Worm (Caenorhabditis elegans) whole organism, L4 larva: Measurements from ENCODE around the gene col-68.

ENCODE experiments used
- T20F7.1 ChIP-seq: fragments of 200-800 bp; sonication (Bioruptor generic); optimal IDR thresholded peaks from 2 replicates; lab custom pipeline; 2018; ENCODE audit warnings: mild to moderate bottlenecking, missing genetic modification characterization, missing compliant biosample characterization
- ceh-28 ChIP-seq: fragments of 150-350 bp; optimal IDR thresholded peaks from 2 replicates; lab custom pipeline; 2014; ENCODE audit warnings: missing biosample characterization, missing genetic modification reagents, missing genetic modification characterization
- ces-1 ChIP-seq: fragments of 150-350 bp; sonication (generic microtip); optimal IDR thresholded peaks from 4 replicates; lab custom pipeline; 2014; ENCODE audit warnings: missing biosample characterization, missing genetic modification reagents, missing genetic modification characterization
- daf-8 ChIP-seq: fragments of 200-800 bp; sonication (Bioruptor generic); IDR thresholded peaks from 2 replicates; pipeline ENCODE4 v1.3.6; 2022; ENCODE audit warnings: missing genetic modification characterization, missing compliant biosample characterization
- mes-2 ChIP-seq: sonication (generic microtip); optimal IDR thresholded peaks from 2 replicates; lab custom pipeline; 2016; ENCODE audit warnings: missing genotype, mild to moderate bottlenecking, missing genetic modification characterization, missing compliant biosample characterization; ENCODE audit not compliant: poor library complexity, severe bottlenecking
- nhr-237 ChIP-seq: sonication (generic microtip); optimal IDR thresholded peaks from 2 replicates; lab custom pipeline; 2017; ENCODE audit warnings: missing biosample characterization, missing genetic modification characterization
- nhr-28 ChIP-seq: fragments of 150-350 bp; optimal IDR thresholded peaks from 2 replicates; lab custom pipeline; 2014; ENCODE audit warnings: missing biosample characterization, missing genetic modification characterization
- nhr-48 ChIP-seq: sonication (generic microtip); optimal IDR thresholded peaks from 2 replicates; lab custom pipeline; 2016; ENCODE audit warnings: mild to moderate bottlenecking, missing genetic modification characterization, missing compliant biosample characterization
- unc-130 ChIP-seq: sonication (generic microtip); optimal IDR thresholded peaks from 2 replicates; lab custom pipeline; 2016; ENCODE audit warnings: missing genetic modification reagents, missing genetic modification characterization, missing compliant biosample characterization
- unc-39 ChIP-seq: sonication (generic microtip); optimal IDR thresholded peaks from 2 replicates; lab custom pipeline; 2017; ENCODE audit warnings: missing biosample characterization, missing genetic modification characterization
- ztf-7 ChIP-seq: fragments of 150-350 bp; optimal IDR thresholded peaks from 2 replicates; lab custom pipeline; 2014; ENCODE audit warnings: missing biosample characterization, missing genetic modification characterization

DNA sequence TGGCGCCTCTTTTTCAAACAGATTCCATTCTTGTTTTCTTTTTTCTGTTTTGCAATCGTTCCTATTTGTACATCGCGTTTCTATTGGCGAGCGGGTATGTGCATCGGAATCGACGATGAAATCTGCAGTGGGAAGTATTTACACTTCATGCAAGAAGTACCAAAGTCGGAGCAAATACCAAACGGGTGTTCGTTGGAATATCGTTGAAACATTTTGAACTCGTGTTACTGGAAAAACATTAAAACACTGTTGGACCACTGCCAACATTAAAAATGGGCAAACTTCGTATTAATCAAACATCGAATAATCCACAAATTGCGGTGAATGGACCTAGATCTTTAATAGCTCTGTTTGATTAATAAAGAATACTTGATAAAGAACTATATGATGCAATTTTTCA lies 25.2 kb upstream of the col-68 start, which contains the start of gene C23H3.9:
- TF ChIP-seq T20F7.1 (GFP tag; lab: Kevin White, UChicago) (no peak), nhr-237 (tag; lab: Kevin White, UChicago) (no peak), ztf-7 (tag; lab: Kevin White, UChicago) (no peak), nhr-28 (tag; lab: Kevin White, UChicago) (no peak), unc-39 (tag; lab: Kevin White, UChicago) (no peak), daf-8 (GFP tag; lab: Robert Waterston, UW) (no peak), unc-130 (GFP tag; lab: Kevin White, UChicago) (no peak), mes-2 (tag; lab: Kevin White, UChicago) (no peak), nhr-48 (no peak), ces-1 (no peak), ceh-28 (tag; lab: Kevin White, UChicago) (no peak)
